Fruit fly (Drosophila melanogaster): ENCODE data around the gene CG31140.
A peak's percentile ranks its signal among the peaks of the same experiment; 100 is the strongest.

The CG31140 gene

DNA sequence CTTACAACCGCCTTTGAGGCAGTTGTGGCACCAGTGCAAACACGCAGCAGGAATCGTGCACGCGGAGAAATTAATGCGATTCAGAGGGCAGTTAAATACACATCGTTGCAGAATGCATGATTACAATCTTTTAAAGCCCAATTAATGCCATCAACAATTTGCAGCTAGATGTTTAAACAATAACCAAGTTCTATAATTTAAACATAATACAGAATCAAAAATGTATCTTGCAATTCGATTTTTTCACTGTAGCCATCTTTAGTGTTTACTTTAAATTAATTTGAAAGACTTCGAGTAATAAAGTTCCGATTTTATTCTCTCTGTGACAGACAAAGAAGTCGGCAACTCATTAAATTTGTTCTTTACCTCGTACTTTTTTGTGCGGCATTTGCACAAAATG is 47.0 kb upstream of the CG31140 start (continued):
- TF ChIP-seq Hr4 (GFP tag; optimal IDR thresholded peaks at IDR 0.05), result peak; percentile 69
- TF ChIP-seq Gug (GFP tag; IDR thresholded peaks at IDR 0.05), result no peak
- peak; percentile 88 for TF ChIP-seq spab (GFP tag; optimal IDR thresholded peaks at IDR 0.05)
- TF ChIP-seq vri (GFP tag; optimal IDR thresholded peaks at IDR 0.05), result peak; percentile 71
- TF ChIP-seq Hr39 (GFP tag; optimal IDR thresholded peaks at IDR 0.05), result peak; percentile 89
- TF ChIP-seq CG31627 (GFP tag; optimal IDR thresholded peaks at IDR 0.05), result peak; percentile 87
- TF ChIP-seq CG1621 (tag; optimal IDR thresholded peaks at IDR 0.05), result peak; percentile 90
- peak; percentile 70 for TF ChIP-seq CG9139 (GFP tag; optimal IDR thresholded peaks at IDR 0.05)
- peak; percentile 89 for TF ChIP-seq CG6163 (GFP tag; IDR thresholded peaks at IDR 0.05)
- no peak for TF ChIP-seq CG11294 (GFP tag; IDR thresholded peaks at IDR 0.05)
- TF ChIP-seq CG15336 (GFP tag; IDR thresholded peaks at IDR 0.05), result peak; percentile 67
- peak; percentile 79 for TF ChIP-seq Ets21C (GFP tag; optimal IDR thresholded peaks at IDR 0.05)
- peak; percentile 50 for TF ChIP-seq CG6854 (GFP tag; optimal IDR thresholded peaks at IDR 0.05)
- TF ChIP-seq Sox102F (GFP tag; optimal IDR thresholded peaks at IDR 0.05), result peak; percentile 91
- peak; percentile 50; the same call in 2 of the 3 replicates for TF ChIP-seq eg (GFP tag; IDR thresholded peaks at IDR 0.05)
- peak; percentile 86 for TF ChIP-seq CG34406 (GFP tag; optimal IDR thresholded peaks at IDR 0.05)
- TF ChIP-seq Eip75B (GFP tag; optimal IDR thresholded peaks at IDR 0.05), result peak; percentile 90
- TF ChIP-seq fd85E (GFP tag; optimal IDR thresholded peaks at IDR 0.05), result peak; percentile 47

dm6 chr3R:23919366-23919765 is 43.6 kb upstream of the CG31140 start:
- TF ChIP-seq CG7368 (GFP tag; optimal IDR thresholded peaks at IDR 0.05) (peak; percentile 12), CG1621 (tag; optimal IDR thresholded peaks at IDR 0.05) (peak; percentile 14), Ets21C (GFP tag; optimal IDR thresholded peaks at IDR 0.05) (no peak), fkh (GFP tag; optimal IDR thresholded peaks at IDR 0.05) (peak; percentile 93), CG6792 (GFP tag; optimal IDR thresholded peaks at IDR 0.05) (no peak), salr (GFP tag; optimal IDR thresholded peaks at IDR 0.05) (no peak), CG32006 (GFP tag; optimal IDR thresholded peaks at IDR 0.05) (no peak), CG6163 (GFP tag; IDR thresholded peaks at IDR 0.05) (no peak), Hr39 (GFP tag; optimal IDR thresholded peaks at IDR 0.05) (no peak), Smox (GFP tag; optimal IDR thresholded peaks at IDR 0.05) (no peak), CG6276 (GFP tag; optimal IDR thresholded peaks at IDR 0.05) (no peak), vri (GFP tag; optimal IDR thresholded peaks at IDR 0.05) (no peak), CG15336 (GFP tag; IDR thresholded peaks at IDR 0.05) (no peak), CG11294 (GFP tag; IDR thresholded peaks at IDR 0.05) (no peak), CG6854 (GFP tag; optimal IDR thresholded peaks at IDR 0.05) (no peak), spab (GFP tag; optimal IDR thresholded peaks at IDR 0.05) (no peak), topi (GFP tag; optimal IDR thresholded peaks at IDR 0.05) (no peak), CG31627 (GFP tag; optimal IDR thresholded peaks at IDR 0.05) (no peak), esn (GFP tag; optimal IDR thresholded peaks at IDR 0.05) (no peak), Eip93F (GFP tag; optimal IDR thresholded peaks at IDR 0.05) (no peak), CG3032 (tag; optimal IDR thresholded peaks at IDR 0.05) (no peak), acj6 (GFP tag; optimal IDR thresholded peaks at IDR 0.05) (no peak), CG8632 (GFP tag; optimal IDR thresholded peaks at IDR 0.05) (peak; percentile 25), Hr38 (GFP tag; optimal IDR thresholded peaks at IDR 0.05) (no peak), pdm3 (GFP tag; optimal IDR thresholded peaks at IDR 0.05) (no peak), Eip75B (GFP tag; optimal IDR thresholded peaks at IDR 0.05) (no peak), Eip78C (GFP tag) (peak; percentile 49), Gug (GFP tag; IDR thresholded peaks at IDR 0.05) (no peak), Sox15 (GFP tag; optimal IDR thresholded peaks at IDR 0.05) (no peak), Sox102F (GFP tag; optimal IDR thresholded peaks at IDR 0.05) (no peak), CG11902 (GFP tag; optimal IDR thresholded peaks at IDR 0.05) (no peak), CG16779 (tag; optimal IDR thresholded peaks at IDR 0.05) (no peak), net (GFP tag; optimal IDR thresholded peaks at IDR 0.05) (peak; percentile 38), eg (GFP tag; IDR thresholded peaks at IDR 0.05) (peak; percentile 28; the same call in 1 of the 3 replicates)

dm6 chr3R:23920387-23920786 is 42.6 kb upstream of the CG31140 start:
- no peak for TF ChIP-seq salr (GFP tag; optimal IDR thresholded peaks at IDR 0.05)
- peak; percentile 48 for TF ChIP-seq CG3919 (GFP tag; optimal IDR thresholded peaks at IDR 0.05)
